Fruit fly (Drosophila melanogaster) whole organism, embryonic: ENCODE results near the gene CG3434.

Source experiments
- Atf6 ChIP-seq: fragments of 200-800 bp; sonication (Bioruptor generic); IDR thresholded peaks from 2 replicates; pipeline ENCODE4 v1.3.6; 2022; ENCODE audit warnings: missing biosample characterization, missing genetic modification characterization
- CG10654 ChIP-seq: fragments of 200-800 bp; sonication (Bioruptor generic); optimal IDR thresholded peaks from 2 replicates; lab custom pipeline; 2016; ENCODE audit warnings: missing biosample characterization, missing genetic modification characterization
- CG11560 ChIP-seq: fragments of 200-800 bp; sonication (Bioruptor generic); IDR thresholded peaks from 3 replicates; pipeline ENCODE4 v1.3.6; 2022; ENCODE audit warnings: missing biosample characterization, missing genetic modification characterization
- CG13296 ChIP-seq: fragments of 200-800 bp; sonication (Bioruptor generic); optimal IDR thresholded peaks from 3 replicates; lab custom pipeline; 2018; ENCODE audit warnings: missing biosample characterization, mild to moderate bottlenecking, missing genetic modification characterization
- CG14860 ChIP-seq: fragments of 200-800 bp; sonication (Bioruptor generic); IDR thresholded peaks from 3 replicates; pipeline ENCODE4 v1.3.6; 2022; ENCODE audit warnings: missing biosample characterization, missing genetic modification characterization; ENCODE audit not compliant: partially characterized antibody
- CG15696 ChIP-seq: fragments of 200-800 bp; sonication (Bioruptor generic); optimal IDR thresholded peaks from 2 replicates; lab custom pipeline; 2019; ENCODE audit warnings: missing biosample characterization, mild to moderate bottlenecking, missing genetic modification characterization, moderate library complexity
- CG17186 ChIP-seq: fragments of 200-800 bp; sonication (Bioruptor generic); optimal IDR thresholded peaks from 3 replicates; lab custom pipeline; 2017; ENCODE audit warnings: missing biosample characterization, missing genetic modification reagents, missing genetic modification characterization
- CG2116 ChIP-seq: fragments of 200-800 bp; sonication (Bioruptor generic); optimal IDR thresholded peaks from 3 replicates; lab custom pipeline; 2018; ENCODE audit warnings: missing biosample characterization, mild to moderate bottlenecking, missing genetic modification characterization
- CG2712 ChIP-seq: fragments of 200-800 bp; optimal IDR thresholded peaks from 3 replicates; lab custom pipeline; 2019; ENCODE audit warnings: missing biosample characterization, mild to moderate bottlenecking, missing genetic modification characterization, moderate library complexity
- CG2875 ChIP-seq: fragments of 200-800 bp; sonication (Bioruptor generic); optimal IDR thresholded peaks from 2 replicates; lab custom pipeline; 2017; ENCODE audit warnings: missing biosample characterization, mild to moderate bottlenecking, missing genetic modification characterization, missing genetic modification reagents
- CG4404 ChIP-seq: fragments of 200-800 bp; sonication (Bioruptor generic); IDR thresholded peaks from 2 replicates; pipeline ENCODE4 v1.3.6; 2022; ENCODE audit warnings: missing biosample characterization, missing genetic modification characterization
- CG6272 ChIP-seq: fragments of 200-800 bp; sonication (Bioruptor generic); IDR thresholded peaks from 2 replicates; pipeline ENCODE4 v1.3.6; 2022; ENCODE audit warnings: missing biosample characterization, missing genetic modification characterization
- CG7963 ChIP-seq: fragments of 200-800 bp; sonication (Bioruptor generic); IDR thresholded peaks from 3 replicates; pipeline ENCODE4 v1.3.6; 2022; ENCODE audit warnings: missing biosample characterization, missing genetic modification characterization; ENCODE audit not compliant: partially characterized antibody
- CG8478 ChIP-seq: fragments of >200 bp; optimal IDR thresholded peaks from 2 replicates; lab custom pipeline; 2018
- CG9932 ChIP-seq: fragments of 200-800 bp; sonication (Bioruptor generic); IDR thresholded peaks from 2 replicates; pipeline ENCODE4 v1.3.6; 2022; ENCODE audit warnings: missing biosample characterization, missing genetic modification characterization
- CHES-1-like ChIP-seq: fragments of 200-800 bp; sonication (Bioruptor generic); optimal IDR thresholded peaks from 2 replicates; lab custom pipeline; 2016; ENCODE audit warnings: missing biosample characterization, missing genetic modification characterization
- CrebB ChIP-seq: fragments of 200-800 bp; sonication (Bioruptor generic); optimal IDR thresholded peaks from 3 replicates; lab custom pipeline; 2018; ENCODE audit warnings: missing biosample characterization, mild to moderate bottlenecking, missing genetic modification characterization
- Dad ChIP-seq: fragments of 200-800 bp; sonication (Bioruptor generic); optimal IDR thresholded peaks from 3 replicates; lab custom pipeline; 2016; ENCODE audit warnings: missing biosample characterization, missing genetic modification characterization
- Gug ChIP-seq: fragments of 200-800 bp; sonication (Bioruptor generic); IDR thresholded peaks from 4 replicates; pipeline ENCODE4 v1.3.6; 2022; ENCODE audit warnings: missing biosample characterization, missing genetic modification characterization
- Hr3 ChIP-seq: fragments of 200-800 bp; sonication (Bioruptor generic); optimal IDR thresholded peaks from 3 replicates; lab custom pipeline; 2016; ENCODE audit warnings: missing biosample characterization, missing genetic modification characterization
- Hr51 ChIP-seq, 2 experiments: fragments of 200-800 bp; sonication (Bioruptor generic); optimal IDR thresholded peaks; 2 replicates in 1 of 2; 3 replicates in 1 of 2; lab custom pipeline; 2016 to 2018; ENCODE audit warnings: missing biosample characterization in 2 of 2, missing genetic modification characterization in 2 of 2, mild to moderate bottlenecking in 1 of 2, moderate library complexity in 1 of 2
- Kr ChIP-seq: fragments of 200-800 bp; sonication (Bioruptor generic); optimal IDR thresholded peaks from 2 replicates; lab custom pipeline; 2017; ENCODE audit warnings: missing biosample characterization, mild to moderate bottlenecking, missing genetic modification characterization
- Lhr ChIP-seq: fragments of 200-800 bp; sonication (Bioruptor generic); optimal IDR thresholded peaks from 3 replicates; lab custom pipeline; 2017; ENCODE audit warnings: mild to moderate bottlenecking, missing biosample characterization, missing genetic modification reagents, missing genetic modification characterization
- Side ChIP-seq: fragments of 200-800 bp; sonication (Bioruptor generic); optimal IDR thresholded peaks from 2 replicates; lab custom pipeline; 2016; ENCODE audit warnings: missing biosample characterization, missing genetic modification characterization
- al ChIP-seq: fragments of 200-800 bp; sonication (Bioruptor generic); IDR thresholded peaks from 2 replicates; pipeline ENCODE4 v1.3.6; 2022; ENCODE audit warnings: missing biosample characterization, missing genetic modification characterization
- aop ChIP-seq: fragments of 200-800 bp; sonication (Bioruptor generic); IDR thresholded peaks from 2 replicates; pipeline ENCODE4 v1.3.6; 2022; ENCODE audit warnings: missing biosample characterization, missing genetic modification characterization
- bab2 ChIP-seq: fragments of 200-800 bp; sonication (Bioruptor generic); optimal IDR thresholded peaks from 2 replicates; lab custom pipeline; 2016; ENCODE audit warnings: missing biosample characterization, missing genetic modification characterization
- bcd ChIP-seq: fragments of 200-800 bp; sonication (Bioruptor generic); optimal IDR thresholded peaks from 2 replicates; lab custom pipeline; 2017; ENCODE audit warnings: missing biosample characterization, mild to moderate bottlenecking, missing genetic modification characterization
- btn ChIP-seq: fragments of 200-800 bp; sonication (Bioruptor generic); optimal IDR thresholded peaks from 2 replicates; lab custom pipeline; 2016; ENCODE audit warnings: missing biosample characterization, missing genetic modification characterization
- chn ChIP-seq: fragments of 200-800 bp; sonication (Bioruptor generic); optimal IDR thresholded peaks from 2 replicates; lab custom pipeline; 2016; ENCODE audit warnings: missing biosample characterization, missing genetic modification characterization
- da ChIP-seq: fragments of 200-800 bp; sonication (Bioruptor generic); optimal IDR thresholded peaks from 2 replicates; lab custom pipeline; 2016; ENCODE audit warnings: missing biosample characterization, missing genetic modification characterization
- dati ChIP-seq: fragments of 200-800 bp; sonication (Bioruptor generic); IDR thresholded peaks from 2 replicates; pipeline ENCODE4 v1.3.6; 2022; ENCODE audit warnings: missing biosample characterization, missing genetic modification characterization
- dmrt99B ChIP-seq: fragments of 200-800 bp; sonication (Bioruptor generic); optimal IDR thresholded peaks from 2 replicates; lab custom pipeline; 2018; ENCODE audit warnings: missing biosample characterization, mild to moderate bottlenecking, missing genetic modification characterization, moderate library complexity
- emc ChIP-seq: fragments of 200-800 bp; sonication (Bioruptor generic); optimal IDR thresholded peaks from 2 replicates; lab custom pipeline; 2016; ENCODE audit warnings: missing biosample characterization, missing genetic modification characterization
- exex ChIP-seq: fragments of 200-800 bp; sonication (Bioruptor generic); optimal IDR thresholded peaks from 4 replicates; lab custom pipeline; 2018; ENCODE audit warnings: missing biosample characterization, mild to moderate bottlenecking, missing genetic modification characterization, moderate library complexity
- fru ChIP-seq: fragments of >200 bp; optimal IDR thresholded peaks from 2 replicates; lab custom pipeline; 2017
- gt ChIP-seq: fragments of 200-800 bp; sonication (Bioruptor generic); IDR thresholded peaks from 2 replicates; pipeline ENCODE4 v1.3.6; 2022; ENCODE audit warnings: missing biosample characterization, missing genetic modification characterization
- hb ChIP-seq: fragments of 200-800 bp; sonication (Bioruptor generic); IDR thresholded peaks from 3 replicates; pipeline ENCODE4 v1.3.6; 2022; ENCODE audit warnings: missing biosample characterization, missing genetic modification characterization; ENCODE audit not compliant: partially characterized antibody
- hkb ChIP-seq, 2 experiments: fragments of 200-800 bp in 1 of 2; fragments of >200 bp in 1 of 2; sonication (Bioruptor generic) in 1 of 2; IDR thresholded peaks in 1 of 2; optimal IDR thresholded peaks in 1 of 2; 2 replicates each; pipeline versions ENCODE4 v1.3.6 to Lab custom; 2017 to 2022; ENCODE audit warnings: missing biosample characterization in 1 of 2, missing genetic modification characterization in 1 of 2
- insv ChIP-seq, 2 experiments: fragments of 200-800 bp; sonication (Bioruptor generic); optimal IDR thresholded peaks; 3 replicates each; lab custom pipeline; 2016 to 2018; ENCODE audit warnings: missing biosample characterization in 2 of 2, missing genetic modification characterization in 2 of 2
- kah ChIP-seq: fragments of 200-800 bp; sonication (Bioruptor generic); optimal IDR thresholded peaks from 2 replicates; lab custom pipeline; 2018; ENCODE audit warnings: missing biosample characterization, mild to moderate bottlenecking, missing genetic modification characterization
- mam ChIP-seq: fragments of 200-800 bp; sonication (Bioruptor generic); optimal IDR thresholded peaks from 3 replicates; lab custom pipeline; 2016; ENCODE audit warnings: missing biosample characterization, missing genetic modification characterization
- phol ChIP-seq: fragments of 200-800 bp; sonication (Bioruptor generic); optimal IDR thresholded peaks from 3 replicates; lab custom pipeline; 2018; ENCODE audit warnings: missing biosample characterization, mild to moderate bottlenecking, missing genetic modification characterization, moderate library complexity
- run ChIP-seq: fragments of 200-800 bp; sonication (Bioruptor generic); optimal IDR thresholded peaks from 3 replicates; lab custom pipeline; 2018; ENCODE audit warnings: missing biosample characterization, mild to moderate bottlenecking, missing genetic modification characterization
- scrt ChIP-seq: fragments of 200-800 bp; sonication (Bioruptor generic); optimal IDR thresholded peaks from 2 replicates; lab custom pipeline; 2018; ENCODE audit warnings: missing biosample characterization, mild to moderate bottlenecking, missing genetic modification characterization, moderate library complexity
- trem ChIP-seq: fragments of 200-800 bp; optimal IDR thresholded peaks from 3 replicates; lab custom pipeline; 2019; ENCODE audit warnings: missing biosample characterization, mild to moderate bottlenecking, missing genetic modification characterization, moderate library complexity
- vfl ChIP-seq: fragments of 200-800 bp; sonication (Bioruptor generic); optimal IDR thresholded peaks from 2 replicates; lab custom pipeline; 2016; ENCODE audit warnings: missing biosample characterization, missing genetic modification characterization
- wdn ChIP-seq: fragments of 200-800 bp; sonication (Bioruptor generic); IDR thresholded peaks from 2 replicates; pipeline ENCODE4 v1.3.6; 2022; ENCODE audit warnings: missing biosample characterization, missing genetic modification characterization
- z ChIP-seq: fragments of 200-800 bp; sonication (Bioruptor generic); IDR thresholded peaks from 3 replicates; pipeline ENCODE4 v1.3.6; 2022; ENCODE audit warnings: missing biosample characterization, missing genetic modification characterization
- zf30C ChIP-seq: fragments of 200-800 bp; sonication (Bioruptor generic); optimal IDR thresholded peaks from 3 replicates; lab custom pipeline; 2018; ENCODE audit warnings: missing biosample characterization, mild to moderate bottlenecking, missing genetic modification characterization

CG3434 gene

DNA sequence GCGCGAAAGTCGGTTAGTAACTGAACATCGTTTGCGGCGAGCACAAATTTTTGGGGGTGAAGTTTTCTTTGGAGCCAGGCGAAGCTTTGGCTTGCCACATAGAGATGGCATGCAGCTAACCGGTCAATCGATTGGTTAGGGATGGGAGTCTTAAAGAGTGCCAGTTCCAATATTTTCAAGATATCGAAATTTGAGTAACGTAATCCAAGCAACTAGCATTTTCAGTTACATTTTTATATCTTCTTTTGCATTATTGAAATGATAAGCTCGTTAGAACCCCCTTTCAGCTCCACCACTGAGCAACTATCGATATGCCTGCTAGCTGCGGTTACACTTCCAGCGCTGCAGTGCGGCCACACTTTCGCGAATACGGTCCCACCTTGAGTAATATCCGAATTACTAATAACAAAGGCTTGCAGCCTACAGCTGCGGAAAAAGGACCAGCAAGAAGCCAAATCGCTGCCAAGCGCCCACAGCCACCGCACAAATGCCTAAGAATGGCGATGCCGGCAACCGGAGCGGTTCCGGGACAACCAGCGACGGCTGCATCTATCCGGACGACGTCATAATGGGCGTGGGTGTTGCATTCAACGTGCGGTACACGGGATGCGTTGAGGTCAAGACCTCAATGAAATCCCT, 33.8 kb downstream of the CG3434 start, which contains the start of the genes Atat and Shc (continued):
- TF ChIP-seq exex: peak; percentile 91
- peak; percentile 97 for TF ChIP-seq dmrt99B (tag; lab: Kevin White, UChicago)
- peak; percentile 99 for TF ChIP-seq da
- TF ChIP-seq Hr3 (GFP tag; lab: Kevin White, UChicago): peak; percentile 100
- TF ChIP-seq dati (GFP tag; lab: Robert Waterston, UW): peak; percentile 96
- peak; percentile 90 for TF ChIP-seq hkb (optimal IDR thresholded peaks at IDR 0.05; lab: Kevin White, UChicago)
- TF ChIP-seq hkb (GFP tag; IDR thresholded peaks at IDR 0.05; lab: Robert Waterston, UW): peak; percentile 98
- peak; percentile 94 for TF ChIP-seq run (tag; lab: Kevin White, UChicago)
- peak; percentile 99 for TF ChIP-seq CG10654 (GFP tag; lab: Kevin White, UChicago)
- TF ChIP-seq Dad: peak; percentile 99
- TF ChIP-seq phol: peak; percentile 99
- TF ChIP-seq CG13296: peak; percentile 97
- TF ChIP-seq CHES-1-like (GFP tag; lab: Kevin White, UChicago): peak; percentile 100
- peak; percentile 100 for TF ChIP-seq Gug (GFP tag; lab: Robert Waterston, UW)
- TF ChIP-seq CG15696: peak; percentile 99
- peak; percentile 100 for TF ChIP-seq mam
- TF ChIP-seq Hr51 (GFP tag; optimal IDR thresholded peaks at IDR 0.05; lab: Kevin White, UChicago): peak; percentile 97 to 100
- peak; percentile 91 for TF ChIP-seq CG14860 (GFP tag; lab: Robert Waterston, UW)
- TF ChIP-seq CG8478 (lab: Kevin White, UChicago): peak; percentile 55
- peak; percentile 99 for TF ChIP-seq vfl (GFP tag; lab: Kevin White, UChicago)
- peak; percentile 99 for TF ChIP-seq bcd (GFP tag; lab: Kevin White, UChicago)
- TF ChIP-seq Atf6: peak; percentile 99
- peak; percentile 96 for TF ChIP-seq CG11560 (tag; lab: Robert Waterston, UW)
- TF ChIP-seq Kr (GFP tag; lab: Kevin White, UChicago): no peak
- peak; percentile 100 for TF ChIP-seq bab2 (GFP tag; lab: Kevin White, UChicago)
- peak; percentile 16 to 80 for TF ChIP-seq insv (GFP tag; optimal IDR thresholded peaks at IDR 0.05; lab: Kevin White, UChicago)
- TF ChIP-seq btn (GFP tag; lab: Kevin White, UChicago): peak; percentile 98
- peak; percentile 93 for TF ChIP-seq CG2116 (GFP tag; lab: Kevin White, UChicago)
- TF ChIP-seq chn (GFP tag; lab: Kevin White, UChicago): peak; percentile 100
- TF ChIP-seq gt (GFP tag; lab: Robert Waterston, UW): peak; percentile 99
- peak; percentile 89 for TF ChIP-seq kah (GFP tag; lab: Kevin White, UChicago)
- TF ChIP-seq CG6272 (GFP tag; lab: Robert Waterston, UW): peak; percentile 100
- peak; percentile 99 for TF ChIP-seq Side (GFP tag; lab: Kevin White, UChicago)
- TF ChIP-seq CG4404 (GFP tag; lab: Robert Waterston, UW): peak; percentile 100
- TF ChIP-seq Lhr (GFP tag; lab: Kevin White, UChicago): peak; percentile 98
- peak; percentile 97 for TF ChIP-seq CrebB (tag; lab: Kevin White, UChicago)
- TF ChIP-seq hb (GFP tag; lab: Robert Waterston, UW): peak; percentile 86
- TF ChIP-seq wdn (GFP tag; lab: Robert Waterston, UW): peak; percentile 99
- TF ChIP-seq CG9932 (GFP tag; lab: Robert Waterston, UW): peak; percentile 100
- peak; percentile 98 for TF ChIP-seq aop
- TF ChIP-seq z (GFP tag; lab: Robert Waterston, UW): peak; percentile 73; the same call in 2 of the 3 replicates
- peak; percentile 37 for TF ChIP-seq zf30C (GFP tag; lab: Kevin White, UChicago)
- peak; percentile 99 for TF ChIP-seq emc (GFP tag; lab: Kevin White, UChicago)
- no peak for TF ChIP-seq fru (lab: Kevin White, UChicago)
- peak; percentile 100 for TF ChIP-seq al (GFP tag; lab: Robert Waterston, UW)
- TF ChIP-seq CG7963 (GFP tag; lab: Robert Waterston, UW): peak; percentile 64; the same call in 1 of the 3 replicates
- TF ChIP-seq CG2712 (tag; lab: Kevin White, UChicago): peak; percentile 98
- peak; percentile 95 for TF ChIP-seq CG2875 (GFP tag; lab: Kevin White, UChicago)
- peak; percentile 95 for TF ChIP-seq trem (tag; lab: Kevin White, UChicago)
- TF ChIP-seq CG17186: peak; percentile 95
- TF ChIP-seq scrt (GFP tag; lab: Kevin White, UChicago): peak; percentile 94
